Worm (Caenorhabditis elegans) whole organism, young adult: Measurements from ENCODE around the gene rnp-2.

ENCODE experiments used
- hmg-20 ChIP-seq: fragments of 200-800 bp; sonication (Bioruptor generic); IDR thresholded peaks from 2 replicates; pipeline ENCODE4 v1.3.6; 2022; ENCODE audit warnings: missing genetic modification reagents, missing genetic modification characterization, missing compliant biosample characterization
- nfyb-1 ChIP-seq: fragments of 200-800 bp; sonication (Bioruptor generic); IDR thresholded peaks from 2 replicates; pipeline ENCODE4 v1.3.6; 2022; ENCODE audit warnings: missing genetic modification reagents, missing genetic modification characterization, missing compliant biosample characterization

ce11 chrIV:4218276-4218675 is 46.4 kb downstream of the rnp-2 start:
- no peak for TF ChIP-seq nfyb-1 (GFP tag; lab: Robert Waterston, UW)
- no peak for TF ChIP-seq hmg-20 (GFP tag; lab: Robert Waterston, UW)
